Fruit fly (Drosophila melanogaster) whole organism, embryonic: ENCODE results near the gene CG32052.
A peak's percentile ranks its signal among the peaks of the same experiment; 100 is the strongest.

Experiments
- Aef1 ChIP-seq: fragments of 200-800 bp; sonication (Bioruptor generic); IDR thresholded peaks from 3 replicates; pipeline ENCODE4 v1.3.6; 2022; ENCODE audit warnings: missing biosample characterization, missing genetic modification characterization
- Atf-2 ChIP-seq: fragments of 200-800 bp; sonication (Bioruptor generic); optimal IDR thresholded peaks from 2 replicates; lab custom pipeline; 2016; ENCODE audit warnings: missing biosample characterization, missing genetic modification characterization
- Atf3 ChIP-seq: fragments of 200-800 bp; sonication (Bioruptor generic); optimal IDR thresholded peaks from 3 replicates; lab custom pipeline; 2016; ENCODE audit warnings: missing biosample characterization, missing genetic modification characterization
- B-H1 ChIP-seq: fragments of 200-800 bp; sonication (Bioruptor generic); IDR thresholded peaks from 3 replicates; pipeline ENCODE4 v1.3.6; 2022; ENCODE audit warnings: missing biosample characterization, missing genetic modification characterization
- BtbVII ChIP-seq: fragments of 200-800 bp; sonication (Bioruptor generic); optimal IDR thresholded peaks from 3 replicates; lab custom pipeline; 2017; ENCODE audit warnings: missing biosample characterization, mild to moderate bottlenecking, missing genetic modification characterization
- CG10274 ChIP-seq: fragments of 200-800 bp; sonication (Bioruptor generic); optimal IDR thresholded peaks from 3 replicates; lab custom pipeline; 2017; ENCODE audit warnings: missing biosample characterization, mild to moderate bottlenecking, missing genetic modification characterization
- CG10366 ChIP-seq: fragments of 200-800 bp; sonication (Bioruptor generic); IDR thresholded peaks from 2 replicates; pipeline ENCODE4 v1.3.6; 2022; ENCODE audit warnings: missing biosample characterization, missing genetic modification characterization
- CG10462 ChIP-seq: fragments of 200-800 bp; sonication (Bioruptor generic); optimal IDR thresholded peaks from 2 replicates; lab custom pipeline; 2016; ENCODE audit warnings: missing biosample characterization, missing genetic modification characterization
- CG11695 ChIP-seq: fragments of 200-800 bp; sonication (Bioruptor generic); IDR thresholded peaks from 3 replicates; pipeline ENCODE4 v1.3.6; 2022; ENCODE audit warnings: missing biosample characterization, missing genetic modification characterization
- CG11723 ChIP-seq: fragments of 200-800 bp; sonication (Bioruptor generic); optimal IDR thresholded peaks from 2 replicates; lab custom pipeline; 2017; ENCODE audit warnings: missing biosample characterization, mild to moderate bottlenecking, missing genetic modification characterization
- CG12236 ChIP-seq: fragments of 200-800 bp; sonication (Bioruptor generic); optimal IDR thresholded peaks from 2 replicates; lab custom pipeline; 2016; ENCODE audit warnings: missing biosample characterization, missing genetic modification characterization
- CG12769 ChIP-seq: fragments of 200-800 bp; sonication (Bioruptor generic); optimal IDR thresholded peaks from 2 replicates; lab custom pipeline; 2019; ENCODE audit warnings: missing biosample characterization, mild to moderate bottlenecking, missing genetic modification characterization, moderate library complexity
- CG16813 ChIP-seq: fragments of 200-800 bp; sonication (Bioruptor generic); IDR thresholded peaks from 3 replicates; pipeline ENCODE4 v1.3.6; 2022; ENCODE audit warnings: missing biosample characterization, missing genetic modification characterization; ENCODE audit not compliant: partially characterized antibody
- CG16863 ChIP-seq: fragments of 200-800 bp; sonication (Bioruptor generic); optimal IDR thresholded peaks from 3 replicates; lab custom pipeline; 2016; ENCODE audit warnings: missing biosample characterization, missing genetic modification characterization
- CG2202 ChIP-seq: fragments of 200-800 bp; sonication (Bioruptor generic); optimal IDR thresholded peaks from 2 replicates; lab custom pipeline; 2018; ENCODE audit warnings: missing biosample characterization, mild to moderate bottlenecking, missing genetic modification characterization
- CG32532 ChIP-seq: fragments of 200-800 bp; sonication (Bioruptor generic); IDR thresholded peaks from 2 replicates; pipeline ENCODE4 v1.3.6; 2022; ENCODE audit warnings: missing biosample characterization, missing genetic modification characterization
- CG4404 ChIP-seq: fragments of 200-800 bp; sonication (Bioruptor generic); IDR thresholded peaks from 2 replicates; pipeline ENCODE4 v1.3.6; 2022; ENCODE audit warnings: missing biosample characterization, missing genetic modification characterization
- CG6175 ChIP-seq: fragments of 200-800 bp; sonication (Bioruptor generic); IDR thresholded peaks from 3 replicates; pipeline ENCODE4 v1.3.6; 2022; ENCODE audit warnings: missing biosample characterization, missing genetic modification characterization
- CG7963 ChIP-seq: fragments of 200-800 bp; sonication (Bioruptor generic); IDR thresholded peaks from 3 replicates; pipeline ENCODE4 v1.3.6; 2022; ENCODE audit warnings: missing biosample characterization, missing genetic modification characterization; ENCODE audit not compliant: partially characterized antibody
- CoRest ChIP-seq: fragments of 200-800 bp; sonication (Bioruptor generic); optimal IDR thresholded peaks from 3 replicates; lab custom pipeline; 2018; ENCODE audit warnings: missing biosample characterization, mild to moderate bottlenecking, missing genetic modification characterization, moderate library complexity
- Deaf1 ChIP-seq: fragments of 200-800 bp; optimal IDR thresholded peaks from 3 replicates; lab custom pipeline; 2019; ENCODE audit warnings: missing biosample characterization, mild to moderate bottlenecking, missing genetic modification characterization, moderate library complexity
- H15 ChIP-seq: fragments of 200-800 bp; sonication (Bioruptor generic); IDR thresholded peaks from 3 replicates; pipeline ENCODE4 v1.3.6; 2022; ENCODE audit warnings: missing biosample characterization, missing genetic modification characterization
- Hand ChIP-seq: fragments of 200-800 bp; sonication (Bioruptor generic); optimal IDR thresholded peaks from 2 replicates; lab custom pipeline; 2017; ENCODE audit warnings: mild to moderate bottlenecking, missing biosample characterization, missing genetic modification reagents, missing genetic modification characterization
- Hmx ChIP-seq: fragments of 200-800 bp; sonication (Bioruptor generic); optimal IDR thresholded peaks from 2 replicates; lab custom pipeline; 2016; ENCODE audit warnings: missing biosample characterization, missing genetic modification characterization
- Med ChIP-seq: fragments of 200-800 bp; sonication (Bioruptor generic); peaks from one replicate; lab custom pipeline; 2016; ENCODE audit warnings: missing biosample characterization, missing genetic modification characterization, mild to moderate bottlenecking, inconsistent platforms, moderate library complexity
- Mrtf ChIP-seq: fragments of 200-800 bp; sonication (Bioruptor generic); IDR thresholded peaks from 3 replicates; pipeline ENCODE4 v1.3.6; 2022; ENCODE audit warnings: missing biosample characterization, missing genetic modification characterization
- Ravus ChIP-seq: fragments of 200-800 bp; sonication (Bioruptor generic); IDR thresholded peaks from 2 replicates; pipeline ENCODE4 v1.3.6; 2022; ENCODE audit warnings: missing biosample characterization, missing genetic modification characterization
- Sry-δ ChIP-seq: fragments of 200-800 bp; sonication (Bioruptor generic); optimal IDR thresholded peaks from 2 replicates; lab custom pipeline; 2016; ENCODE audit warnings: missing biosample characterization, missing genetic modification characterization
- Trl ChIP-seq, 3 experiments: fragments of >200 bp in 2 of 3; fragments of 200-800 bp in 1 of 3; sonication (Bioruptor generic) in 1 of 3; optimal IDR thresholded peaks; 2 replicates in 1 of 3; 3 replicates in 2 of 3; lab custom pipeline; 2016 to 2017; ENCODE audit warnings: missing biosample characterization in 1 of 3, missing genetic modification characterization in 1 of 3
- Xrp1 ChIP-seq: fragments of 200-800 bp; sonication (Bioruptor generic); IDR thresholded peaks from 2 replicates; pipeline ENCODE4 v1.3.6; 2022; ENCODE audit warnings: missing biosample characterization, missing genetic modification characterization
- ara ChIP-seq: fragments of 200-800 bp; sonication (Bioruptor generic); IDR thresholded peaks from 2 replicates; pipeline ENCODE4 v1.3.6; 2022; ENCODE audit warnings: missing biosample characterization, missing genetic modification characterization
- caup ChIP-seq: fragments of 200-800 bp; sonication (Bioruptor generic); optimal IDR thresholded peaks from 3 replicates; lab custom pipeline; 2017; ENCODE audit warnings: missing biosample characterization, mild to moderate bottlenecking, missing genetic modification characterization, moderate library complexity; ENCODE audit not compliant: severe bottlenecking
- dpn ChIP-seq, 2 experiments: fragments of 200-800 bp; sonication (Bioruptor generic); optimal IDR thresholded peaks; 3 replicates each; lab custom pipeline; 2016; ENCODE audit warnings: missing biosample characterization in 2 of 2, missing genetic modification characterization in 2 of 2
- eve ChIP-seq, 2 experiments: fragments of >200 bp; optimal IDR thresholded peaks; 2 replicates each; lab custom pipeline; 2017; ENCODE audit warnings: missing biosample characterization in 2 of 2, missing genetic modification characterization in 2 of 2
- gfzf ChIP-seq: fragments of 200-800 bp; sonication (Bioruptor generic); optimal IDR thresholded peaks from 2 replicates; lab custom pipeline; 2016; ENCODE audit warnings: missing biosample characterization, mild to moderate bottlenecking, missing genetic modification characterization, moderate library complexity
- gro ChIP-seq: fragments of 200-800 bp; sonication (Bioruptor generic); optimal IDR thresholded peaks from 2 replicates; lab custom pipeline; 2016; ENCODE audit warnings: missing biosample characterization, missing genetic modification characterization
- hbn ChIP-seq: fragments of 200-800 bp; sonication (Bioruptor generic); IDR thresholded peaks from 2 replicates; pipeline ENCODE4 v1.3.6; 2022; ENCODE audit warnings: missing biosample characterization, missing genetic modification characterization; ENCODE audit not compliant: partially characterized antibody
- jing ChIP-seq: fragments of 200-800 bp; sonication (Bioruptor generic); optimal IDR thresholded peaks from 2 replicates; lab custom pipeline; 2018; ENCODE audit warnings: missing biosample characterization, mild to moderate bottlenecking, missing genetic modification characterization
- kni ChIP-seq: fragments of 200-800 bp; sonication (Bioruptor generic); optimal IDR thresholded peaks from 3 replicates; lab custom pipeline; 2017; ENCODE audit warnings: mild to moderate bottlenecking, missing biosample characterization, missing genetic modification reagents, missing genetic modification characterization
- oc ChIP-seq: fragments of 200-800 bp; sonication (Bioruptor generic); optimal IDR thresholded peaks from 2 replicates; lab custom pipeline; 2018; ENCODE audit warnings: missing biosample characterization, mild to moderate bottlenecking, missing genetic modification characterization, moderate library complexity
- org-1 ChIP-seq: fragments of 200-800 bp; sonication (Bioruptor generic); optimal IDR thresholded peaks from 2 replicates; lab custom pipeline; 2017; ENCODE audit warnings: missing biosample characterization, missing genetic modification characterization
- row ChIP-seq: fragments of 200-800 bp; sonication (Bioruptor generic); IDR thresholded peaks from 3 replicates; pipeline ENCODE4 v1.3.6; 2022; ENCODE audit warnings: missing biosample characterization, missing genetic modification characterization
- sc ChIP-seq, 3 experiments: fragments of >200 bp in 2 of 3; fragments of 200-800 bp in 1 of 3; sonication (Bioruptor generic) in 1 of 3; optimal IDR thresholded peaks; 2 replicates in 2 of 3; 3 replicates in 1 of 3; lab custom pipeline; 2017; ENCODE audit warnings: mild to moderate bottlenecking in 1 of 3, missing biosample characterization in 1 of 3, missing genetic modification characterization in 1 of 3, missing genetic modification reagents in 1 of 3
- sima ChIP-seq: fragments of 200-800 bp; sonication (Bioruptor generic); optimal IDR thresholded peaks from 2 replicates; lab custom pipeline; 2016; ENCODE audit warnings: missing biosample characterization, missing genetic modification characterization
- stwl ChIP-seq: fragments of 200-800 bp; sonication (Bioruptor generic); optimal IDR thresholded peaks from 3 replicates; lab custom pipeline; 2018; ENCODE audit warnings: missing biosample characterization, mild to moderate bottlenecking, missing genetic modification characterization, moderate library complexity
- tap ChIP-seq: fragments of 200-800 bp; optimal IDR thresholded peaks from 3 replicates; lab custom pipeline; 2019; ENCODE audit warnings: missing biosample characterization, mild to moderate bottlenecking, missing genetic modification characterization, moderate library complexity
- unc-4 ChIP-seq: fragments of 200-800 bp; sonication (Bioruptor generic); IDR thresholded peaks from 2 replicates; pipeline ENCODE4 v1.3.6; 2022; ENCODE audit warnings: missing biosample characterization, missing genetic modification characterization; ENCODE audit not compliant: partially characterized antibody
- unpg ChIP-seq: fragments of 200-800 bp; sonication (Bioruptor generic); optimal IDR thresholded peaks from 3 replicates; lab custom pipeline; 2018; ENCODE audit warnings: missing biosample characterization, mild to moderate bottlenecking, missing genetic modification characterization, moderate library complexity
- yki ChIP-seq: fragments of >200 bp; optimal IDR thresholded peaks from 3 replicates; lab custom pipeline; 2018
- zfh2 ChIP-seq: fragments of 200-800 bp; sonication (Bioruptor generic); optimal IDR thresholded peaks from 2 replicates; lab custom pipeline; 2016; ENCODE audit warnings: missing biosample characterization, missing genetic modification characterization

CG32052 gene

DNA sequence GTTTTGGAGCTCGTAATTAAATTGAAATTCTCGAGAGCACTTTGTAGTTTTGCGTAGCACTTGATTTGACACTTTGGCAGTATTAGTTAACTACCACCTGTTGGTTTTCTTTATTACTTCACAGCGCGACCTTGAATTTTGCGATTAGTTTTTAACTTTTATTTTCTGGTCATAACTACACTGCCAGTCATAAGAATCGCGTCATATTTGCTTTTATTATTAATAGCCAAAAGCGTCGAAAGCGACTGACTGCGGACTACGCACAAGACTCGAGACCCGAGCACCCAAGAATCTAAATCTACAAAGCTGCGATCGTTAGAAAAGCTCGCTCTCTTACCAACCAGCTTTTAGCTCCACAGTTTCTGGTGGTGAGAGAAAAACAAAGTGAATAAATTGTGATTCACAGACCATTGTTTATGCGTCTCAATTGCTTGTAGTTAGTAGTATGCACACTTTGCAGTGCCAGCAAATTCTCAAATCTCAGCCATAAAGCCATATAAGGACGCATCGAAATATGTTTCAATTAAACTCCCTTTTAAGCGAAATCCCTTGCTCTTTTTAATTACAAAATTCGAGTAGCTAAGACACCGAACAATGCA lies 26.6 kb upstream of the CG32052 start, which contains the start of gene CG42268:
CG42268 (minus strand) TSS at position 245 of the 599 bp plus-strand sequence.
- TF ChIP-seq zfh2 (GFP tag; lab: Kevin White, UChicago) (no peak), CG16813 (GFP tag; lab: Robert Waterston, UW) (no peak), Atf3 (GFP tag; lab: Kevin White, UChicago) (no peak), Med (GFP tag; lab: Kevin White, UChicago) (peak; percentile 81), CoRest (tag; lab: Kevin White, UChicago) (no peak), CG10366 (GFP tag; lab: Robert Waterston, UW) (no peak), unc-4 (GFP tag; lab: Robert Waterston, UW) (no peak), Xrp1 (GFP tag; lab: Robert Waterston, UW) (no peak), kni (GFP tag; lab: Kevin White, UChicago) (no peak), Hand (GFP tag; lab: Kevin White, UChicago) (no peak), oc (tag; lab: Kevin White, UChicago) (no peak), CG10274 (GFP tag; lab: Kevin White, UChicago) (no peak), org-1 (GFP tag; lab: Kevin White, UChicago) (no peak), CG16863 (no peak), caup (GFP tag; lab: Kevin White, UChicago) (peak; percentile 21), CG11695 (GFP tag; lab: Robert Waterston, UW) (peak; percentile 71), yki (lab: Kevin White, UChicago) (no peak), unpg (GFP tag; lab: Kevin White, UChicago) (no peak), row (peak; percentile 32; the same call in 1 of the 3 replicates), jing (no peak), B-H1 (GFP tag; lab: Robert Waterston, UW) (no peak), CG4404 (no peak), sima (no peak), dpn (GFP tag; optimal IDR thresholded peaks at IDR 0.05; lab: Kevin White, UChicago) (no peak), H15 (GFP tag; lab: Robert Waterston, UW) (no peak), ara (GFP tag; lab: Robert Waterston, UW) (no peak), CG32532 (no peak), Hmx (no peak), eve (GFP tag; optimal IDR thresholded peaks at IDR 0.05; lab: Kevin White, UChicago) (no peak), Trl (optimal IDR thresholded peaks at IDR 0.05; lab: Kevin White, UChicago) (peak in 1 of 2 experiments; percentile 42), Trl (GFP tag; optimal IDR thresholded peaks at IDR 0.05; lab: Kevin White, UChicago) (no peak), stwl (no peak), Atf-2 (GFP tag; lab: Kevin White, UChicago) (no peak), gfzf (GFP tag; lab: Kevin White, UChicago) (no peak), CG10462 (GFP tag; lab: Kevin White, UChicago) (no peak), CG6175 (GFP tag; lab: Robert Waterston, UW) (no peak), Aef1 (no peak), Mrtf (GFP tag; lab: Robert Waterston, UW) (no peak), CG11723 (no peak), CG12769 (tag; lab: Kevin White, UChicago) (no peak), sc (optimal IDR thresholded peaks at IDR 0.05; lab: Kevin White, UChicago) (no peak), sc (GFP tag; optimal IDR thresholded peaks at IDR 0.05; lab: Kevin White, UChicago) (no peak), gro (no peak), tap (tag; lab: Kevin White, UChicago) (no peak), CG7963 (GFP tag; lab: Robert Waterston, UW) (no peak), Deaf1 (tag; lab: Kevin White, UChicago) (peak; percentile 85), BtbVII (GFP tag; lab: Kevin White, UChicago) (peak; percentile 46), Ravus (GFP tag; lab: Robert Waterston, UW) (no peak), Sry-δ (GFP tag; lab: Kevin White, UChicago) (no peak), CG2202 (tag; lab: Kevin White, UChicago) (no peak), hbn (GFP tag; lab: Robert Waterston, UW) (no peak), CG12236 (GFP tag; lab: Kevin White, UChicago) (no peak)
